Fruit fly (Drosophila melanogaster): ENCODE results near the gene KrT95D.

The KrT95D gene

dm6 chr3R:24073703-24074102, 42.1 kb upstream of the KrT95D start (continued):
- TF ChIP-seq mam (GFP tag; optimal IDR thresholded peaks at IDR 0.05) (no peak), vnd (GFP tag; IDR thresholded peaks at IDR 0.05; ENCODE audit: partially characterized antibody) (no peak), ems (GFP tag; optimal IDR thresholded peaks at IDR 0.05) (no peak), eve (GFP tag; optimal IDR thresholded peaks at IDR 0.05) (no peak), Scr (GFP tag; IDR thresholded peaks at IDR 0.05; ENCODE audit: partially characterized antibody) (no peak), dimm (GFP tag; IDR thresholded peaks at IDR 0.05) (no peak), CG33213 (GFP tag; optimal IDR thresholded peaks at IDR 0.05) (no peak), Abd-B (GFP tag; optimal IDR thresholded peaks at IDR 0.05) (no peak), CG31365 (tag; optimal IDR thresholded peaks at IDR 0.05) (no peak), CG1024 (GFP tag; IDR thresholded peaks at IDR 0.05) (no peak), Drgx (GFP tag; IDR thresholded peaks at IDR 0.05) (no peak; the same call in 1 of the 2 replicates), CG2120 (GFP tag; optimal IDR thresholded peaks at IDR 0.05) (peak; percentile 60), CG6689 (GFP tag; IDR thresholded peaks at IDR 0.05) (no peak), Rfx (GFP tag; IDR thresholded peaks at IDR 0.05) (no peak), maf-S (GFP tag; optimal IDR thresholded peaks at IDR 0.05) (no peak), CG42726 (GFP tag; IDR thresholded peaks at IDR 0.05; ENCODE audit: partially characterized antibody) (no peak), CG2875 (GFP tag; optimal IDR thresholded peaks at IDR 0.05) (no peak), CG9215 (GFP tag; IDR thresholded peaks at IDR 0.05) (no peak), dan (GFP tag; IDR thresholded peaks at IDR 0.05) (no peak), CG13424 (tag; optimal IDR thresholded peaks at IDR 0.05) (no peak), nmo (GFP tag; optimal IDR thresholded peaks at IDR 0.05) (peak; percentile 3), tio (GFP tag; optimal IDR thresholded peaks at IDR 0.05) (no peak), CG8290 (GFP tag; optimal IDR thresholded peaks at IDR 0.05) (no peak), CG8290 (tag; optimal IDR thresholded peaks at IDR 0.05) (no peak), CG2129 (GFP tag; IDR thresholded peaks at IDR 0.05; ENCODE audit: partially characterized antibody) (no peak), CG1602 (GFP tag; optimal IDR thresholded peaks at IDR 0.05) (no peak), CG16779 (GFP tag; IDR thresholded peaks at IDR 0.05) (no peak), Eip74EF (GFP tag; optimal IDR thresholded peaks at IDR 0.05) (no peak), CG9817 (tag; optimal IDR thresholded peaks at IDR 0.05) (no peak), Optix (GFP tag; IDR thresholded peaks at IDR 0.05) (no peak), cg (GFP tag; optimal IDR thresholded peaks at IDR 0.05) (no peak), Poxn (GFP tag; IDR thresholded peaks at IDR 0.05) (no peak), p53 (GFP tag; optimal IDR thresholded peaks at IDR 0.05) (no peak), D19B (GFP tag; optimal IDR thresholded peaks at IDR 0.05) (no peak), Ada2b (GFP tag; IDR thresholded peaks at IDR 0.05) (peak; percentile 5; the same call in 1 of the 2 replicates), Sry-β (GFP tag; optimal IDR thresholded peaks at IDR 0.05) (no peak), CG8478 (optimal IDR thresholded peaks at IDR 0.05) (no peak), chm (GFP tag; IDR thresholded peaks at IDR 0.05) (no peak), NfI (GFP tag; optimal IDR thresholded peaks at IDR 0.05) (peak; percentile 26), fd102C (GFP tag; optimal IDR thresholded peaks at IDR 0.05) (no peak), gcm2 (GFP tag; optimal IDR thresholded peaks at IDR 0.05) (no peak), Lhr (GFP tag; optimal IDR thresholded peaks at IDR 0.05) (no peak), ATbp (GFP tag; optimal IDR thresholded peaks at IDR 0.05) (no peak), hkb (optimal IDR thresholded peaks at IDR 0.05) (no peak), hkb (GFP tag; IDR thresholded peaks at IDR 0.05) (no peak), CG15514 (GFP tag; optimal IDR thresholded peaks at IDR 0.05) (peak; percentile 19), tgo (GFP tag; IDR thresholded peaks at IDR 0.05) (no peak), ewg (GFP tag; optimal IDR thresholded peaks at IDR 0.05) (no peak), GATAe (GFP tag; conservative IDR thresholded peaks at IDR 0.05) (no peak), Antp (GFP tag; optimal IDR thresholded peaks at IDR 0.05) (no peak), corto (GFP tag; optimal IDR thresholded peaks at IDR 0.05) (no peak), inv (GFP tag; IDR thresholded peaks at IDR 0.05; ENCODE audit: partially characterized antibody) (no peak), pb (GFP tag; optimal IDR thresholded peaks at IDR 0.05) (no peak)

Data from whole organism, embryonic.